Worm (Caenorhabditis elegans): ENCODE results near the gene Y5H2A.4.
"Not testable (repeated sequence)": the region's sequence is repeated elsewhere in the genome, so short reads cannot be mapped to it uniquely, and the experiment has no call there.

Y5H2A.4 gene

ce11 chrV:2274253-2274892 lies at the start of gene Y5H2A.4, which contains the start of gene abu-4:
Gene Y5H2A.4 (minus strand): TSS chrV:2274353.
Gene abu-4 (plus strand): TSS chrV:2274842.
- no peak for TF ChIP-seq fkh-10 (GFP tag; optimal IDR thresholded peaks at IDR 0.05)
- TF ChIP-seq xbp-1 (tag; optimal IDR thresholded peaks at IDR 0.05): no peak
- TF ChIP-seq sptf-1 (tag; optimal IDR thresholded peaks at IDR 0.05): no peak
- no peak for TF ChIP-seq egl-27 (tag; optimal IDR thresholded peaks at IDR 0.05)

ce11 chrV:2322466-2322865 lies 48.3 kb upstream of the Y5H2A.4 start, which contains the start of gene pud-1.2:
Gene pud-1.2 (minus strand): TSS chrV:2322566.
- TF ChIP-seq ces-1 (GFP tag; optimal IDR thresholded peaks at IDR 0.05); unc-62 (GFP tag; optimal IDR thresholded peaks at IDR 0.05); aha-1 (tag; optimal IDR thresholded peaks at IDR 0.05): not testable (repeated sequence)

- not testable (repeated sequence) for TF ChIP-seq ets-5 (GFP tag; IDR thresholded peaks at IDR 0.05); rnt-1 (tag; optimal IDR thresholded peaks at IDR 0.05); ztf-11 (tag; optimal IDR thresholded peaks at IDR 0.05)
Measured at ce11 chrV:2321001-2321400, 46.8 kb upstream of the Y5H2A.4 start, which contains the start of gene Y19D10B.6. Gene Y19D10B.6 (minus strand): TSS chrV:2321101.

ce11 chrV:2308246-2308645 lies 34.1 kb upstream of the Y5H2A.4 start:
- no peak for TF ChIP-seq nhr-20 (tag; optimal IDR thresholded peaks at IDR 0.05)
- no peak for TF ChIP-seq aly-2 (tag; optimal IDR thresholded peaks at IDR 0.05)
- no peak for TF ChIP-seq unc-86 (tag; optimal IDR thresholded peaks at IDR 0.05)
- peak; percentile 29 for TF ChIP-seq elt-2 (tag; optimal IDR thresholded peaks at IDR 0.05)
- no peak for TF ChIP-seq lin-13 (GFP tag; optimal IDR thresholded peaks at IDR 0.05)

- TF ChIP-seq lin-35 (GFP tag; optimal IDR thresholded peaks at IDR 0.05): no peak
- TF ChIP-seq efl-1 (optimal IDR thresholded peaks at IDR 0.05): no peak
- peak in 1 of 2 experiments; percentile 91 for TF ChIP-seq efl-1 (GFP tag; optimal IDR thresholded peaks at IDR 0.05 in 1 of 2)
Measured at ce11 chrV:2306383-2306782, 32.2 kb upstream of the Y5H2A.4 start.

ce11 chrV:2303775-2304174 lies 29.6 kb upstream of the Y5H2A.4 start, which contains the start of gene irld-15:
Gene irld-15 (minus strand): TSS chrV:2303875.
- no peak for TF ChIP-seq grh-1 (GFP tag; IDR thresholded peaks at IDR 0.05)
- no peak for TF ChIP-seq nhr-84 (tag; optimal IDR thresholded peaks at IDR 0.05)
- TF ChIP-seq nhr-237 (tag; optimal IDR thresholded peaks at IDR 0.05): no peak
- no peak for TF ChIP-seq lir-3 (tag; optimal IDR thresholded peaks at IDR 0.05; ENCODE audit: poor library complexity)
- peak; percentile 1 for TF ChIP-seq fkh-8 (tag; optimal IDR thresholded peaks at IDR 0.05)

ce11 chrV:2300905-2301304 lies 26.8 kb upstream of the Y5H2A.4 start, which contains the start of gene Y19D10B.8:
Gene Y19D10B.8 (minus strand): TSS chrV:2301005.
- TF ChIP-seq lin-13 (GFP tag; optimal IDR thresholded peaks at IDR 0.05): no peak
- no peak for TF ChIP-seq unc-130 (tag; optimal IDR thresholded peaks at IDR 0.05)
- TF ChIP-seq lin-15B (tag; optimal IDR thresholded peaks at IDR 0.05): no peak
- TF ChIP-seq C04F5.9 (tag; optimal IDR thresholded peaks at IDR 0.05): no peak
- TF ChIP-seq aha-1 (tag; optimal IDR thresholded peaks at IDR 0.05): no peak
- no peak for TF ChIP-seq fkh-10 (GFP tag; optimal IDR thresholded peaks at IDR 0.05)
- no peak for TF ChIP-seq ceh-63 (GFP tag; optimal IDR thresholded peaks at IDR 0.05)
- no peak for TF ChIP-seq rnt-1 (tag; optimal IDR thresholded peaks at IDR 0.05)
- no peak for TF ChIP-seq fos-1 (tag; optimal IDR thresholded peaks at IDR 0.05)
- no peak for TF ChIP-seq tbx-2 (tag; optimal IDR thresholded peaks at IDR 0.05)
- TF ChIP-seq nhr-19 (GFP tag; conservative IDR thresholded peaks at IDR 0.05): no peak
- no peak for TF ChIP-seq efl-1 (optimal IDR thresholded peaks at IDR 0.05)
- TF ChIP-seq efl-1 (GFP tag; optimal IDR thresholded peaks at IDR 0.05 in 1 of 2): no peak
- no peak for TF ChIP-seq sptf-1 (tag; optimal IDR thresholded peaks at IDR 0.05)
- no peak for TF ChIP-seq ces-1 (GFP tag; optimal IDR thresholded peaks at IDR 0.05)
- TF ChIP-seq dsc-1 (tag; optimal IDR thresholded peaks at IDR 0.05): no peak
- TF ChIP-seq C16A3.4 (tag; optimal IDR thresholded peaks at IDR 0.05): no peak
- no peak for TF ChIP-seq fkh-4 (tag; optimal IDR thresholded peaks at IDR 0.05; ENCODE audit: borderline replicate concordance)
- no peak for TF ChIP-seq hpl-2 (GFP tag; optimal IDR thresholded peaks at IDR 0.05)
- TF ChIP-seq nhr-20 (tag; optimal IDR thresholded peaks at IDR 0.05): no peak
- TF ChIP-seq F16B12.6 (tag; optimal IDR thresholded peaks at IDR 0.05): no peak
